Fruit fly (Drosophila melanogaster) whole organism, prepupa: Measurements from ENCODE around the gene RhoGAP19D.

Experiments
- Blimp-1 ChIP-seq: fragments of 200-800 bp; sonication (Bioruptor generic); optimal IDR thresholded peaks from 3 replicates; lab custom pipeline; 2017; ENCODE audit warnings: missing biosample characterization, missing genetic modification characterization, mild to moderate bottlenecking, moderate library complexity, missing genetic modification reagents
- CG11294 ChIP-seq: fragments of 200-800 bp; sonication (Bioruptor generic); IDR thresholded peaks from 2 replicates; pipeline ENCODE4 v1.3.6; 2022; ENCODE audit warnings: missing biosample characterization, missing genetic modification characterization
- CG11902 ChIP-seq: fragments of 200-800 bp; sonication (Bioruptor generic); optimal IDR thresholded peaks from 3 replicates; lab custom pipeline; 2016; ENCODE audit warnings: missing biosample characterization, missing genetic modification characterization
- CG16779 ChIP-seq: fragments of 200-800 bp; sonication (Bioruptor generic); optimal IDR thresholded peaks from 3 replicates; lab custom pipeline; 2017; ENCODE audit warnings: missing biosample characterization, mild to moderate bottlenecking, missing genetic modification characterization
- CG3032 ChIP-seq: fragments of 200-800 bp; optimal IDR thresholded peaks from 2 replicates; lab custom pipeline; 2019; ENCODE audit warnings: missing biosample characterization, mild to moderate bottlenecking, missing genetic modification characterization, moderate library complexity
- CG31627 ChIP-seq: fragments of 200-800 bp; sonication (Bioruptor generic); optimal IDR thresholded peaks from 3 replicates; lab custom pipeline; 2016; ENCODE audit warnings: missing biosample characterization, missing genetic modification characterization
- CG32006 ChIP-seq: fragments of 200-800 bp; sonication (Bioruptor generic); optimal IDR thresholded peaks from 3 replicates; lab custom pipeline; 2017; ENCODE audit warnings: missing biosample characterization, mild to moderate bottlenecking, missing genetic modification characterization
- CG34406 ChIP-seq: fragments of 200-800 bp; sonication (Bioruptor generic); optimal IDR thresholded peaks from 3 replicates; lab custom pipeline; 2016; ENCODE audit warnings: missing biosample characterization, missing genetic modification characterization
- CG4318 ChIP-seq: fragments of 200-800 bp; sonication (Bioruptor generic); optimal IDR thresholded peaks from 3 replicates; lab custom pipeline; 2017; ENCODE audit warnings: missing biosample characterization, mild to moderate bottlenecking, missing genetic modification characterization
- CG6276 ChIP-seq: fragments of 200-800 bp; sonication (Bioruptor generic); optimal IDR thresholded peaks from 2 replicates; lab custom pipeline; 2017; ENCODE audit warnings: missing biosample characterization, mild to moderate bottlenecking, missing genetic modification characterization
- CG6792 ChIP-seq: fragments of 200-800 bp; sonication (Bioruptor generic); optimal IDR thresholded peaks from 3 replicates; lab custom pipeline; 2016; ENCODE audit warnings: missing biosample characterization, missing genetic modification characterization
- CG6808 ChIP-seq: fragments of 200-800 bp; sonication (Bioruptor generic); optimal IDR thresholded peaks from 3 replicates; lab custom pipeline; 2017; ENCODE audit warnings: missing biosample characterization, missing genetic modification characterization, mild to moderate bottlenecking, moderate library complexity, missing genetic modification reagents
- CG6854 ChIP-seq: fragments of 200-800 bp; sonication (Bioruptor generic); optimal IDR thresholded peaks from 2 replicates; lab custom pipeline; 2017; ENCODE audit warnings: missing biosample characterization, mild to moderate bottlenecking, missing genetic modification characterization
- CG8119 ChIP-seq: fragments of 200-800 bp; sonication (Bioruptor generic); IDR thresholded peaks from 3 replicates; pipeline ENCODE4 v1.3.6; 2022; ENCODE audit warnings: missing biosample characterization, missing genetic modification characterization
- CG8632 ChIP-seq: fragments of 200-800 bp; sonication (Bioruptor generic); optimal IDR thresholded peaks from 3 replicates; lab custom pipeline; 2016; ENCODE audit warnings: missing biosample characterization, missing genetic modification characterization
- CG9139 ChIP-seq: fragments of 200-800 bp; sonication (Bioruptor generic); optimal IDR thresholded peaks from 3 replicates; lab custom pipeline; 2017; ENCODE audit warnings: missing biosample characterization, mild to moderate bottlenecking, missing genetic modification characterization
- Eip78C ChIP-seq: fragments of 200-800 bp; sonication (Bioruptor generic); peaks from one replicate; lab custom pipeline; 2016; ENCODE audit warnings: missing biosample characterization, missing genetic modification characterization
- Eip93F ChIP-seq: fragments of 200-800 bp; sonication (Bioruptor generic); optimal IDR thresholded peaks from 2 replicates; lab custom pipeline; 2016; ENCODE audit warnings: missing biosample characterization, mild to moderate bottlenecking, missing genetic modification characterization
- Ets21C ChIP-seq: fragments of 200-800 bp; sonication (Bioruptor generic); optimal IDR thresholded peaks from 3 replicates; lab custom pipeline; 2016; ENCODE audit warnings: missing biosample characterization, missing genetic modification characterization
- Ets96B ChIP-seq: fragments of 200-800 bp; optimal IDR thresholded peaks from 2 replicates; lab custom pipeline; 2019; ENCODE audit warnings: missing biosample characterization, mild to moderate bottlenecking, missing genetic modification characterization, moderate library complexity
- Gug ChIP-seq: fragments of 200-800 bp; sonication (Bioruptor generic); IDR thresholded peaks from 2 replicates; pipeline ENCODE4 v1.3.6; 2022; ENCODE audit warnings: missing biosample characterization, missing genetic modification characterization
- Hr38 ChIP-seq: sonication (Bioruptor generic); optimal IDR thresholded peaks from 2 replicates; lab custom pipeline; 2016; ENCODE audit warnings: missing biosample characterization, missing genetic modification characterization
- Hr39 ChIP-seq: fragments of 200-800 bp; sonication (Bioruptor generic); optimal IDR thresholded peaks from 2 replicates; lab custom pipeline; 2016; ENCODE audit warnings: missing biosample characterization, missing genetic modification characterization
- Hr4 ChIP-seq: fragments of 200-800 bp; sonication (Bioruptor generic); optimal IDR thresholded peaks from 3 replicates; lab custom pipeline; 2016; ENCODE audit warnings: missing biosample characterization, missing genetic modification characterization
- Lpt ChIP-seq: fragments of 200-800 bp; sonication (Bioruptor generic); optimal IDR thresholded peaks from 3 replicates; lab custom pipeline; 2016; ENCODE audit warnings: missing biosample characterization, missing genetic modification characterization
- Met ChIP-seq: fragments of 200-800 bp; sonication (Bioruptor generic); optimal IDR thresholded peaks from 3 replicates; lab custom pipeline; 2016; ENCODE audit warnings: missing biosample characterization, missing genetic modification characterization
- Smox ChIP-seq: fragments of 200-800 bp; sonication (Bioruptor generic); optimal IDR thresholded peaks from 3 replicates; lab custom pipeline; 2016; ENCODE audit warnings: missing biosample characterization, missing genetic modification characterization
- Sox102F ChIP-seq: fragments of 200-800 bp; sonication (Bioruptor generic); optimal IDR thresholded peaks from 2 replicates; lab custom pipeline; 2016; ENCODE audit warnings: missing biosample characterization, mild to moderate bottlenecking, missing genetic modification characterization
- Sox14 ChIP-seq: fragments of 200-800 bp; sonication (Bioruptor generic); optimal IDR thresholded peaks from 3 replicates; lab custom pipeline; 2016; ENCODE audit warnings: missing biosample characterization, missing genetic modification characterization
- Sox15 ChIP-seq: fragments of 200-800 bp; sonication (Bioruptor generic); optimal IDR thresholded peaks from 3 replicates; lab custom pipeline; 2016; ENCODE audit warnings: missing biosample characterization, missing genetic modification characterization
- achi ChIP-seq: fragments of 200-800 bp; sonication (Bioruptor generic); optimal IDR thresholded peaks from 3 replicates; lab custom pipeline; 2016; ENCODE audit warnings: missing biosample characterization, missing genetic modification characterization
- dac ChIP-seq: fragments of 200-800 bp; sonication (Bioruptor generic); optimal IDR thresholded peaks from 2 replicates; lab custom pipeline; 2017; ENCODE audit warnings: missing biosample characterization, mild to moderate bottlenecking, missing genetic modification characterization
- dsx ChIP-seq: fragments of 200-800 bp; optimal IDR thresholded peaks from 3 replicates; lab custom pipeline; 2019; ENCODE audit warnings: missing biosample characterization, mild to moderate bottlenecking, missing genetic modification characterization, moderate library complexity; ENCODE audit not compliant: poor library complexity, severe bottlenecking
- esn ChIP-seq: fragments of 200-800 bp; sonication (Bioruptor generic); optimal IDR thresholded peaks from 2 replicates; lab custom pipeline; 2016; ENCODE audit warnings: missing biosample characterization, mild to moderate bottlenecking, missing genetic modification characterization, moderate library complexity
- fd59A ChIP-seq: fragments of 200-800 bp; sonication (Bioruptor generic); optimal IDR thresholded peaks from 2 replicates; lab custom pipeline; 2017; ENCODE audit warnings: missing biosample characterization, mild to moderate bottlenecking, missing genetic modification characterization, missing genetic modification reagents
- fd85E ChIP-seq: fragments of 200-800 bp; sonication (Bioruptor generic); optimal IDR thresholded peaks from 3 replicates; lab custom pipeline; 2016; ENCODE audit warnings: missing biosample characterization, missing genetic modification characterization
- fkh ChIP-seq: fragments of 200-800 bp; sonication (Bioruptor generic); optimal IDR thresholded peaks from 3 replicates; lab custom pipeline; 2017; ENCODE audit warnings: missing biosample characterization, mild to moderate bottlenecking, missing genetic modification characterization, moderate library complexity
- spab ChIP-seq: fragments of 200-800 bp; sonication (Bioruptor generic); optimal IDR thresholded peaks from 2 replicates; lab custom pipeline; 2017; ENCODE audit warnings: missing biosample characterization, mild to moderate bottlenecking, missing genetic modification characterization, missing genetic modification reagents
- ss ChIP-seq, 2 experiments: fragments of 200-800 bp; sonication (Bioruptor generic); optimal IDR thresholded peaks; 2 replicates in 1 of 2; 3 replicates in 1 of 2; lab custom pipeline; 2017 to 2018; ENCODE audit warnings: mild to moderate bottlenecking in 2 of 2, missing biosample characterization in 2 of 2, missing genetic modification characterization in 2 of 2, moderate library complexity in 1 of 2
- svp ChIP-seq: fragments of 200-800 bp; sonication (Bioruptor generic); peaks from one replicate; lab custom pipeline; 2016; ENCODE audit warnings: missing biosample characterization, missing genetic modification characterization
- topi ChIP-seq: fragments of 200-800 bp; sonication (Bioruptor generic); optimal IDR thresholded peaks from 3 replicates; lab custom pipeline; 2016; ENCODE audit warnings: missing biosample characterization, missing genetic modification characterization
- vri ChIP-seq: fragments of 200-800 bp; sonication (Bioruptor generic); optimal IDR thresholded peaks from 3 replicates; lab custom pipeline; 2016; ENCODE audit warnings: missing biosample characterization, mild to moderate bottlenecking, missing genetic modification characterization

The RhoGAP19D gene

dm6 chrX:20488701-20489122 lies 21.8 kb downstream of the RhoGAP19D start (continued):
- TF ChIP-seq CG16779 (tag; lab: Kevin White, UChicago) (peak; percentile 39), CG6854 (peak; percentile 48), Hr39 (peak; percentile 44), CG32006 (peak; percentile 90), Lpt (GFP tag; lab: Kevin White, UChicago) (peak; percentile 44), spab (GFP tag; lab: Kevin White, UChicago) (peak; percentile 76), CG11294 (peak; percentile 15; the same call in 1 of the 2 replicates), ss (GFP tag; optimal IDR thresholded peaks at IDR 0.05; lab: Kevin White, UChicago) (peak; percentile 68 to 72), esn (GFP tag; lab: Kevin White, UChicago) (peak; percentile 74), svp (GFP tag; lab: Kevin White, UChicago) (peak; percentile 87), Hr4 (GFP tag; lab: Kevin White, UChicago) (peak; percentile 84), Blimp-1 (GFP tag; lab: Kevin White, UChicago) (peak; percentile 2), topi (GFP tag; lab: Kevin White, UChicago) (peak; percentile 80), Gug (GFP tag; lab: Robert Waterston, UW) (0 out of 2 replicates have a peak, but pooled peaks have one; percentile 35), CG4318 (GFP tag; lab: Kevin White, UChicago) (peak; percentile 81), CG31627 (GFP tag; lab: Kevin White, UChicago) (peak; percentile 56), vri (GFP tag; lab: Kevin White, UChicago) (no peak), Met (GFP tag; lab: Kevin White, UChicago) (peak; percentile 76), dac (GFP tag; lab: Kevin White, UChicago) (peak; percentile 83), CG11902 (GFP tag; lab: Kevin White, UChicago) (peak; percentile 69)
- TF ChIP-seq, all 60 proteins: peak for 57

DNA sequence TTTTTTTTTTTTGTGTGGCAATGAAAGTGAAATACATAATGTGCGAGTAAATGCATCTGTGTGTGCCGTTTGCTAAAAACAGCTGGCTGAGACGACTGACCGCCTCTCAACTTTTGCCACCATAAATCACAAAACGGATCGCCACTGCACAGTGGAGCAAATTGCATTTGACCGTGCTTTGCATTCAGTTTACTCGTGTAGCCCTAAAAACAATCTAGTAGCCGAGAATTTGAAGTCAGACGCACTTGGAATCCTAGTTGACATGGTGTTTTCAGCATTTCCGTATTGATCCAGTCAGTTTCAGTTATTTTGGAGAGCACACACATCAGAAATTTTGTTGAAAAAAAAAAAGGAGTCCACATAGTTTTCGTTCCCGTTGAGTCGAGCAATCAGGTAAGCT lies 24.6 kb downstream of the RhoGAP19D start, which contains the start of gene CG15461:
TSS of gene CG15461 (plus strand) at position 301 of the 400 bp plus-strand sequence.
- TF ChIP-seq CG8119 (GFP tag; lab: Robert Waterston, UW) (0 out of 3 replicates have a peak, but pooled peaks have one; percentile 22), CG6276 (GFP tag; lab: Kevin White, UChicago) (no peak), Hr4 (GFP tag; lab: Kevin White, UChicago) (no peak), Gug (GFP tag; lab: Robert Waterston, UW) (no peak), fd59A (no peak), Eip78C (GFP tag; lab: Kevin White, UChicago) (peak; percentile 23), CG9139 (GFP tag; lab: Kevin White, UChicago) (no peak), CG32006 (peak; percentile 36), CG34406 (GFP tag; lab: Kevin White, UChicago) (no peak), CG6854 (no peak), Met (GFP tag; lab: Kevin White, UChicago) (no peak), ss (GFP tag; optimal IDR thresholded peaks at IDR 0.05; lab: Kevin White, UChicago) (no peak), Hr39 (no peak)

dm6 chrX:20482790-20483564 lies 27.5 kb downstream of the RhoGAP19D start:
- TF ChIP-seq fkh (GFP tag; lab: Kevin White, UChicago) = peak; percentile 76
- TF ChIP-seq CG31627 (GFP tag; lab: Kevin White, UChicago) = peak; percentile 22
- TF ChIP-seq Hr38 (GFP tag; lab: Kevin White, UChicago) = no peak
- peak; percentile 41 for TF ChIP-seq topi (GFP tag; lab: Kevin White, UChicago)
- peak; percentile 58 for TF ChIP-seq svp (GFP tag; lab: Kevin White, UChicago)
- peak; percentile 62 for TF ChIP-seq CG3032 (tag; lab: Kevin White, UChicago)
- peak; percentile 47 for TF ChIP-seq CG6808 (GFP tag; lab: Kevin White, UChicago)
- TF ChIP-seq ss (GFP tag; optimal IDR thresholded peaks at IDR 0.05; lab: Kevin White, UChicago) = peak in 1 of 2 experiments; percentile 59
- no peak for TF ChIP-seq CG6854
- peak; percentile 55 for TF ChIP-seq achi (GFP tag; lab: Kevin White, UChicago)
- TF ChIP-seq Hr4 (GFP tag; lab: Kevin White, UChicago) = peak; percentile 60
- TF ChIP-seq spab (GFP tag; lab: Kevin White, UChicago) = peak; percentile 38
- TF ChIP-seq Lpt (GFP tag; lab: Kevin White, UChicago) = peak; percentile 2
- no peak for TF ChIP-seq Ets21C
- TF ChIP-seq fd85E = no peak
- peak; percentile 24 for TF ChIP-seq Sox102F (GFP tag; lab: Kevin White, UChicago)
- TF ChIP-seq Eip93F = no peak
- TF ChIP-seq dsx = peak; percentile 62
- TF ChIP-seq CG16779 (tag; lab: Kevin White, UChicago) = peak; percentile 17
- TF ChIP-seq Met (GFP tag; lab: Kevin White, UChicago) = peak; percentile 24
- peak; percentile 60 for TF ChIP-seq Ets96B
- peak; percentile 38 for TF ChIP-seq CG8632 (GFP tag; lab: Kevin White, UChicago)
- peak; percentile 49 for TF ChIP-seq fd59A
- no peak for TF ChIP-seq CG6792
- TF ChIP-seq Sox15 (GFP tag; lab: Kevin White, UChicago) = no peak
- TF ChIP-seq Eip78C (GFP tag; lab: Kevin White, UChicago) = peak; percentile 81
- TF ChIP-seq Sox14 (GFP tag; lab: Kevin White, UChicago) = peak; percentile 32
- peak; percentile 43 for TF ChIP-seq Smox (GFP tag; lab: Kevin White, UChicago)
- TF ChIP-seq CG6276 (GFP tag; lab: Kevin White, UChicago) = peak; percentile 45
